Fruit fly (Drosophila melanogaster) whole organism, pupa: ENCODE data around the gene Gr10b.

Source experiments
- CG10348 ChIP-seq: fragments of 200-800 bp; sonication (Bioruptor generic); IDR thresholded peaks from 2 replicates; pipeline ENCODE4 v1.3.6; 2022; ENCODE audit warnings: missing biosample characterization, missing genetic modification characterization
- CG12605 ChIP-seq: fragments of 200-800 bp; sonication (Bioruptor generic); IDR thresholded peaks from 2 replicates; pipeline ENCODE4 v1.3.6; 2022; ENCODE audit warnings: missing biosample characterization, missing genetic modification characterization
- CG13204 ChIP-seq: fragments of 200-800 bp; sonication (Bioruptor generic); optimal IDR thresholded peaks from 2 replicates; lab custom pipeline; 2018; ENCODE audit warnings: missing biosample characterization, mild to moderate bottlenecking, missing genetic modification characterization, moderate library complexity
- CG14655 ChIP-seq: fragments of 200-800 bp; sonication (Bioruptor generic); optimal IDR thresholded peaks from 3 replicates; lab custom pipeline; 2017; ENCODE audit warnings: mild to moderate bottlenecking, missing biosample characterization, missing genetic modification reagents, missing genetic modification characterization
- CG15710 ChIP-seq: fragments of 200-800 bp; sonication (Bioruptor generic); optimal IDR thresholded peaks from 2 replicates; lab custom pipeline; 2018; ENCODE audit warnings: missing biosample characterization, mild to moderate bottlenecking, missing genetic modification characterization, moderate library complexity
- CG17806 ChIP-seq: fragments of 200-800 bp; sonication (Bioruptor generic); optimal IDR thresholded peaks from 2 replicates; lab custom pipeline; 2018; ENCODE audit warnings: missing biosample characterization, mild to moderate bottlenecking, missing genetic modification characterization, moderate library complexity
- CG32121 ChIP-seq: fragments of 200-800 bp; sonication (Bioruptor generic); IDR thresholded peaks from 2 replicates; pipeline ENCODE4 v1.3.6; 2022; ENCODE audit warnings: missing biosample characterization, missing genetic modification characterization
- CG34367 ChIP-seq: fragments of 200-800 bp; sonication (Bioruptor generic); optimal IDR thresholded peaks from 2 replicates; lab custom pipeline; 2018; ENCODE audit warnings: missing biosample characterization, mild to moderate bottlenecking, missing genetic modification characterization
- CG4496 ChIP-seq: fragments of 200-800 bp; sonication (Bioruptor generic); IDR thresholded peaks from 3 replicates; pipeline ENCODE4 v1.3.6; 2022; ENCODE audit warnings: missing biosample characterization, missing genetic modification characterization
- CG8159 ChIP-seq: fragments of 200-800 bp; sonication (Bioruptor generic); optimal IDR thresholded peaks from 3 replicates; lab custom pipeline; 2018; ENCODE audit warnings: missing biosample characterization, mild to moderate bottlenecking, missing genetic modification characterization, moderate library complexity
- CG8301 ChIP-seq: fragments of 200-800 bp; sonication (Bioruptor generic); optimal IDR thresholded peaks from 2 replicates; lab custom pipeline; 2018; ENCODE audit warnings: missing biosample characterization, mild to moderate bottlenecking, missing genetic modification characterization
- CG9948 ChIP-seq: fragments of 200-800 bp; sonication (Bioruptor generic); optimal IDR thresholded peaks from 2 replicates; lab custom pipeline; 2018; ENCODE audit warnings: missing biosample characterization, mild to moderate bottlenecking, missing genetic modification characterization, moderate library complexity
- D1 ChIP-seq: fragments of 200-800 bp; sonication (Bioruptor generic); optimal IDR thresholded peaks from 2 replicates; lab custom pipeline; 2018; ENCODE audit warnings: missing biosample characterization, mild to moderate bottlenecking, missing genetic modification characterization, moderate library complexity
- EcR ChIP-seq: fragments of 200-800 bp; sonication (Bioruptor generic); optimal IDR thresholded peaks from 3 replicates; lab custom pipeline; 2019; ENCODE audit warnings: missing biosample characterization, missing genetic modification characterization, mild to moderate bottlenecking, moderate library complexity, missing genetic modification reagents
- Ets98B ChIP-seq: fragments of 200-800 bp; sonication (Bioruptor generic); IDR thresholded peaks from 2 replicates; pipeline ENCODE4 v1.3.6; 2022; ENCODE audit warnings: missing biosample characterization, missing genetic modification characterization
- Pif1A ChIP-seq: fragments of 200-800 bp; sonication (Bioruptor generic); optimal IDR thresholded peaks from 3 replicates; lab custom pipeline; 2016; ENCODE audit warnings: missing biosample characterization, missing genetic modification characterization
- Pif1B ChIP-seq: fragments of 200-800 bp; sonication (Bioruptor generic); optimal IDR thresholded peaks from 3 replicates; lab custom pipeline; 2016; ENCODE audit warnings: missing biosample characterization, missing genetic modification characterization
- Snoo ChIP-seq: fragments of 200-800 bp; sonication (Bioruptor generic); optimal IDR thresholded peaks from 3 replicates; lab custom pipeline; 2017; ENCODE audit warnings: missing biosample characterization, mild to moderate bottlenecking, missing genetic modification characterization, inconsistent platforms
- fd96Ca ChIP-seq: fragments of 200-800 bp; sonication (Bioruptor generic); IDR thresholded peaks from 3 replicates; pipeline ENCODE4 v1.3.6; 2022; ENCODE audit warnings: missing biosample characterization, missing genetic modification characterization
- gl ChIP-seq: fragments of 200-800 bp; sonication (Bioruptor generic); optimal IDR thresholded peaks from 2 replicates; lab custom pipeline; 2018; ENCODE audit warnings: missing biosample characterization, mild to moderate bottlenecking, missing genetic modification characterization
- rn ChIP-seq: fragments of 200-800 bp; sonication (Bioruptor generic); IDR thresholded peaks from 2 replicates; pipeline ENCODE4 v1.3.6; 2022; ENCODE audit warnings: missing biosample characterization, missing genetic modification characterization

Gene Gr10b

DNA sequence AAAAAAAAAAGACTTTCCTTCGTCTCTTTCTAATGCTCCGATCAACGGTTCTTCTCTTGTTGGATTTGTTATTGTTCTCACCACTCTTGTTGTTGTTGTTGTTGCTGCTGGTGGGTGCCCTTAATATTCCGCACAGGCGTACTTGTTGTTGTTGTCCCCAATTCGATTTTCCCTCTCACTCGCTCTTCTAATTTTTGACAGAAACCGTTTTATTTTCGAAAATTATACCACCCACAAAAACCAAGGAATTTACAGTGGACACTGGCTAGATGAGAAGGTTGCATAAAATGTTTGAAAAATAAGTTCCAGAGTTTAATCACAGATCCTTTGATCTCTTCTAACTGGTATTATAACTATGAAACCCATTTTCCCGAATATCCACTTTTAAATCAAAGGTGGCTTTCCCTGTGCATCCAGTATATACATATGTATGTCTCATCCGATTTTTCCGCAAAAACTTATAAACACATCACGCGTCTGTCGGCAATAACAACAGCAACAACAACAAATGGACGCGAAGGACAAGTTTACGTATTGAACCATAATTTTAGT is 21.6 kb downstream of the Gr10b start:
- TF ChIP-seq CG12605 (GFP tag; lab: Robert Waterston, UW) (no peak), fd96Ca (GFP tag; lab: Robert Waterston, UW) (0 out of 3 replicates have a peak, but pooled peaks have one; percentile 7)

DNA sequence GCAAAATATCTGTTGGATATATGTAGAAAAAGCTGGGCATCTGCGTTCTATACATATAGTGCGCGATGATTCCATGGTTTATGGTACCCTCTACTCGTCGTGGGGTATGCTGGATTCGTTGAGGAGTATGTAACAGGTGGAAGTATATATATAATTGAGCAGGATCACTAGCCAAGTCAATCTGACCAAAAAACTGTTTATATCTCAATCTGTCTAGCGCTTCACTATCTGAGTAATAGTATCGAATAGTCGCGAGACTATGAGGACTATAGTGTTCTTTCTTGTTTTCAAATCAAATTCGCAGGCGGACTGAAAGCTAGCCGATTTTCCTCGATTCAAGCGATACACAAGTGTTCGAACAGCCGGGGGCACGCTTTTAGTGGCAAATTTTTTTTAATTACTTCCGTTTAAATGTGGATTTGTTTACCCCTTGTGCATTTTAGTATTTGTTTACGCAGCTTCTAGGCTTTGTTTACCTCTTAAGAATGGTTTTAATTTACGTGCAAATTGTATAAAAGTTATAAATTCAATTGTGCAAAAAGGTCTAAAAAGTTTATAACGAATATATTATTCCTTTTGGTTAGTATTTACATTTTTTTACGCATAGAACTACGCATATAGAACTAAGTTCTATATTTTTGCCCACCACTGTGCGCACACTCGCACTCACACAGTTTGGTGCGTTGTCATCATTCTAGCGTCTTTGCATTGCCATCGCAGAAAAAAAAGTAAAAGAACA is 22.2 kb downstream of the Gr10b start:
- peak; percentile 19 for TF ChIP-seq Snoo (tag; lab: Kevin White, UChicago)
- peak; percentile 95 for TF ChIP-seq fd96Ca (GFP tag; lab: Robert Waterston, UW)
- no peak for TF ChIP-seq EcR (GFP tag; lab: Kevin White, UChicago)
- TF ChIP-seq rn (GFP tag; lab: Robert Waterston, UW): peak; percentile 78
- TF ChIP-seq CG34367 (tag; lab: Kevin White, UChicago): peak; percentile 38
- peak; percentile 46 for TF ChIP-seq CG17806 (tag; lab: Kevin White, UChicago)
- TF ChIP-seq CG32121 (GFP tag; lab: Robert Waterston, UW): peak; percentile 88
- peak; percentile 69 for TF ChIP-seq Pif1B (GFP tag; lab: Kevin White, UChicago)
- TF ChIP-seq D1 (tag; lab: Kevin White, UChicago): no peak
- peak; percentile 94 for TF ChIP-seq CG4496
- TF ChIP-seq CG8301 (tag; lab: Kevin White, UChicago): peak; percentile 81
- peak; percentile 60 for TF ChIP-seq CG9948 (tag; lab: Kevin White, UChicago)
- TF ChIP-seq CG12605 (GFP tag; lab: Robert Waterston, UW): peak; percentile 77
- TF ChIP-seq CG14655 (GFP tag; lab: Kevin White, UChicago): peak; percentile 89
- TF ChIP-seq CG13204 (GFP tag; lab: Kevin White, UChicago): no peak
- TF ChIP-seq CG10348: peak; percentile 74
- peak; percentile 58 for TF ChIP-seq Pif1A
- TF ChIP-seq gl (tag; lab: Kevin White, UChicago): no peak
- TF ChIP-seq CG15710 (tag; lab: Kevin White, UChicago): peak; percentile 43
- peak; percentile 93 for TF ChIP-seq Ets98B (GFP tag; lab: Robert Waterston, UW)
- peak; percentile 50 for TF ChIP-seq CG8159 (tag; lab: Kevin White, UChicago)

dm6 chrX:11389494-11390447 is 23.2 kb downstream of the Gr10b start:
- TF ChIP-seq CG8301 (tag; lab: Kevin White, UChicago) (no peak), CG17806 (tag; lab: Kevin White, UChicago) (no peak), Pif1A (no peak), fd96Ca (GFP tag; lab: Robert Waterston, UW) (no peak; the same call in 2 of the 3 replicates), D1 (tag; lab: Kevin White, UChicago) (peak; percentile 11), CG13204 (GFP tag; lab: Kevin White, UChicago) (peak; percentile 71), Ets98B (GFP tag; lab: Robert Waterston, UW) (no peak; the same call in 1 of the 2 replicates), CG12605 (GFP tag; lab: Robert Waterston, UW) (peak; percentile 68), CG34367 (tag; lab: Kevin White, UChicago) (peak; percentile 1), rn (GFP tag; lab: Robert Waterston, UW) (no peak), gl (tag; lab: Kevin White, UChicago) (no peak), EcR (GFP tag; lab: Kevin White, UChicago) (peak; percentile 34), Pif1B (GFP tag; lab: Kevin White, UChicago) (peak; percentile 3), Snoo (tag; lab: Kevin White, UChicago) (no peak), CG4496 (peak; percentile 57; the same call in 2 of the 3 replicates)

- no peak for TF ChIP-seq CG12605 (GFP tag; lab: Robert Waterston, UW)
- no peak for TF ChIP-seq Pif1A
- TF ChIP-seq EcR (GFP tag; lab: Kevin White, UChicago): no peak
- TF ChIP-seq CG17806 (tag; lab: Kevin White, UChicago): no peak
- TF ChIP-seq Ets98B (GFP tag; lab: Robert Waterston, UW): no peak
- no peak for TF ChIP-seq CG15710 (tag; lab: Kevin White, UChicago)
- no peak for TF ChIP-seq CG9948 (tag; lab: Kevin White, UChicago)
- no peak for TF ChIP-seq Pif1B (GFP tag; lab: Kevin White, UChicago)
- TF ChIP-seq CG8301 (tag; lab: Kevin White, UChicago): no peak
- TF ChIP-seq CG4496: no peak
- no peak for TF ChIP-seq gl (tag; lab: Kevin White, UChicago)
- TF ChIP-seq CG13204 (GFP tag; lab: Kevin White, UChicago): no peak
These were observed 27.5 kb downstream of the Gr10b start for dm6 chrX:11385498-11385897.

DNA sequence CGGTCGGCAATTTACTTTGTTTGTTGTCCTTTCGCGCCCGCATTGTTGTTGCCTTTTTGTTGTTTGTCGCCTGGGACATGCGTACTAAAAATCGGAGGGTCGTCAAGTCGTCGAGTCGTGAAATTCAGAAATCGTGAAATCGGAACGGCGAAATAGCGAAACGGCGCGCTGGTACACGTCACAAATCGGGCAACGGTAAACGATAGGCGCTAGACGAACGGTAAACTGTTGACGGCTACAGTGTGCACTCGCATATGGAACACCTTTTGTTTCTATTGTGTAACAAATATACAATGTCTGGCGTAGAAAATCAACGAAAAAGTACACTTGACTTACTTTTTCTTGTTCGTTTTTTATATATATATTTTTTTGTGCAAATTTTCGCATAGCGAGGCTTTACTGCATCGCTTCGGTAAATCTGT is 29.0 kb downstream of the Gr10b start:
- peak; percentile 45 for TF ChIP-seq CG8159 (tag; lab: Kevin White, UChicago)
- TF ChIP-seq EcR (GFP tag; lab: Kevin White, UChicago): no peak
- no peak for TF ChIP-seq Pif1B (GFP tag; lab: Kevin White, UChicago)
- TF ChIP-seq Snoo (tag; lab: Kevin White, UChicago): no peak
- peak; percentile 38 for TF ChIP-seq CG17806 (tag; lab: Kevin White, UChicago)
- TF ChIP-seq CG15710 (tag; lab: Kevin White, UChicago): peak; percentile 47
- TF ChIP-seq CG32121 (GFP tag; lab: Robert Waterston, UW): peak; percentile 58; the same call in 1 of the 2 replicates
- no peak for TF ChIP-seq gl (tag; lab: Kevin White, UChicago)
- TF ChIP-seq fd96Ca (GFP tag; lab: Robert Waterston, UW): peak; percentile 68; the same call in 2 of the 3 replicates
- no peak for TF ChIP-seq CG10348
- TF ChIP-seq CG34367 (tag; lab: Kevin White, UChicago): peak; percentile 11
- TF ChIP-seq Ets98B (GFP tag; lab: Robert Waterston, UW): peak; percentile 40
- no peak for TF ChIP-seq CG12605 (GFP tag; lab: Robert Waterston, UW)
- TF ChIP-seq Pif1A: peak; percentile 19
- no peak for TF ChIP-seq CG13204 (GFP tag; lab: Kevin White, UChicago)
- no peak for TF ChIP-seq D1 (tag; lab: Kevin White, UChicago)
- TF ChIP-seq CG8301 (tag; lab: Kevin White, UChicago): no peak
- TF ChIP-seq CG9948 (tag; lab: Kevin White, UChicago): peak; percentile 28
- peak; percentile 69; the same call in 1 of the 3 replicates for TF ChIP-seq CG4496
- peak; percentile 23 for TF ChIP-seq CG14655 (GFP tag; lab: Kevin White, UChicago)
- TF ChIP-seq rn (GFP tag; lab: Robert Waterston, UW): no peak
- TF ChIP-seq, all 21 proteins: peak for 11
